Worm (Caenorhabditis elegans) whole organism, L4 larva: ENCODE data around the gene dnpp-1.

Source experiments
- F37D6.2 ChIP-seq: sonication (generic microtip); optimal IDR thresholded peaks from 2 replicates; lab custom pipeline; 2016; ENCODE audit warnings: mild to moderate bottlenecking, missing genetic modification characterization, missing compliant biosample characterization
- aly-2 ChIP-seq: sonication (generic microtip); optimal IDR thresholded peaks from 2 replicates; lab custom pipeline; 2018; ENCODE audit warnings: missing biosample characterization, missing genetic modification characterization
- dmd-8 ChIP-seq: fragments of 200-800 bp; sonication (Bioruptor generic); IDR thresholded peaks from 2 replicates; pipeline ENCODE4 v1.3.6; 2022; ENCODE audit warnings: missing genetic modification characterization, missing compliant biosample characterization
- duxl-1 ChIP-seq: sonication (generic microtip); optimal IDR thresholded peaks from 2 replicates; lab custom pipeline; 2016; ENCODE audit warnings: mild to moderate bottlenecking, missing genetic modification characterization, moderate library complexity, missing compliant biosample characterization; ENCODE audit not compliant: poor library complexity
- lin-13 ChIP-seq: fragments of 150-350 bp; optimal IDR thresholded peaks from 2 replicates; lab custom pipeline; 2014; ENCODE audit warnings: missing biosample characterization, missing genetic modification reagents, missing genetic modification characterization
- lsy-2 ChIP-seq, 2 experiments: fragments of 150-350 bp in 1 of 2; sonication (generic microtip) in 1 of 2; optimal IDR thresholded peaks; 2 replicates each; lab custom pipeline; 2014 to 2017; ENCODE audit warnings: missing biosample characterization in 2 of 2, missing genetic modification characterization in 2 of 2
- mdt-29 ChIP-seq: fragments of 200-800 bp; sonication (Bioruptor generic); IDR thresholded peaks from 2 replicates; pipeline ENCODE4 v1.3.6; 2022; ENCODE audit warnings: missing genetic modification reagents, missing genetic modification characterization, missing compliant biosample characterization
- nhr-237 ChIP-seq: sonication (generic microtip); optimal IDR thresholded peaks from 2 replicates; lab custom pipeline; 2017; ENCODE audit warnings: missing biosample characterization, missing genetic modification characterization
- unc-39 ChIP-seq: sonication (generic microtip); optimal IDR thresholded peaks from 2 replicates; lab custom pipeline; 2017; ENCODE audit warnings: missing biosample characterization, missing genetic modification characterization
- ztf-11 ChIP-seq: fragments of 150-350 bp; optimal IDR thresholded peaks from 2 replicates; lab custom pipeline; 2014; ENCODE audit warnings: missing biosample characterization, missing genetic modification characterization

- no peak for TF ChIP-seq aly-2
- TF ChIP-seq mdt-29 (GFP tag; lab: Robert Waterston, UW), result no peak
- TF ChIP-seq lsy-2 (tag; optimal IDR thresholded peaks at IDR 0.05; lab: Kevin White, UChicago), result no peak
- no peak for TF ChIP-seq lin-13 (GFP tag; lab: Kevin White, UChicago)
- no peak for TF ChIP-seq nhr-237 (tag; lab: Kevin White, UChicago)
- no peak for TF ChIP-seq F37D6.2 (tag; lab: Kevin White, UChicago)
- no peak for TF ChIP-seq duxl-1 (tag; lab: Kevin White, UChicago)
- no peak for TF ChIP-seq dmd-8 (GFP tag; lab: Robert Waterston, UW)
- TF ChIP-seq ztf-11, result no peak
- no peak for TF ChIP-seq unc-39 (tag; lab: Kevin White, UChicago)
These were observed 39.1 kb downstream of the dnpp-1 start for ce11 chrIII:5824450-5824972.
